Fruit fly (Drosophila melanogaster) S2 (cell line): ENCODE data around the gene CG5892.
A peak's percentile ranks its signal among the peaks of the same experiment; 100 is the strongest.

ENCODE experiments used
- CG8478 ChIP-seq: fragments of >200 bp; optimal IDR thresholded peaks from 2 replicates; lab custom pipeline; 2018
- CTCF ChIP-seq, 2 experiments: fragments of >200 bp; optimal IDR thresholded peaks; 2 replicates each; lab custom pipeline; 2018

Gene CG5892

dm6 chr3R:21268873-21269272, 26.5 kb downstream of the CG5892 start, which contains the start of gene Rab1:
Rab1 (minus strand) TSS chr3R:21269060.
- TF ChIP-seq CG8478 (no peak), CTCF (optimal IDR thresholded peaks at IDR 0.05; lab: Kevin White, UChicago) (no peak)

- TF ChIP-seq CG8478 (no peak), CTCF (optimal IDR thresholded peaks at IDR 0.05; lab: Kevin White, UChicago) (no peak)
Measured at dm6 chr3R:21269923-21270322, 27.5 kb downstream of the CG5892 start, which contains the start of the genes AP-2sigma and Idi. AP-2sigma (minus strand) TSS chr3R:21270075. Idi (plus strand) TSS chr3R:21270126.

- no peak for TF ChIP-seq CTCF (optimal IDR thresholded peaks at IDR 0.05; lab: Kevin White, UChicago)
- no peak for TF ChIP-seq CG8478
Measured at dm6 chr3R:21270609-21271143, 28.3 kb downstream of the CG5892 start.

dm6 chr3R:21271208-21271607, 28.8 kb downstream of the CG5892 start:
- TF ChIP-seq CTCF (optimal IDR thresholded peaks at IDR 0.05; lab: Kevin White, UChicago): no peak
- TF ChIP-seq CG8478: no peak

dm6 chr3R:21273427-21274038, 31.1 kb downstream of the CG5892 start, which contains the start of gene CG3308:
CG3308 (minus strand) TSS chr3R:21273817.
- TF ChIP-seq CG8478 (no peak), CTCF (optimal IDR thresholded peaks at IDR 0.05; lab: Kevin White, UChicago) (peak in 1 of 2 experiments; percentile 8)

- no peak for TF ChIP-seq CG8478
Measured at dm6 chr3R:21274870-21275269, 32.5 kb downstream of the CG5892 start.

dm6 chr3R:21276111-21276510, 33.7 kb downstream of the CG5892 start, which contains the start of gene CG3301:
CG3301 (minus strand) TSS chr3R:21276249.
- TF ChIP-seq CG8478: no peak
- no peak for TF ChIP-seq CTCF (optimal IDR thresholded peaks at IDR 0.05; lab: Kevin White, UChicago)

- TF ChIP-seq CTCF (optimal IDR thresholded peaks at IDR 0.05; lab: Kevin White, UChicago): no peak
- TF ChIP-seq CG8478: no peak
Measured at dm6 chr3R:21282897-21283296, 40.5 kb downstream of the CG5892 start, which contains the start of gene CG17298. CG17298 (plus strand) TSS chr3R:21283197.

- TF ChIP-seq CTCF (optimal IDR thresholded peaks at IDR 0.05; lab: Kevin White, UChicago) (no peak), CG8478 (no peak)
Measured at dm6 chr3R:21288462-21288861, 46.0 kb downstream of the CG5892 start.

- no peak for TF ChIP-seq CG8478
- no peak for TF ChIP-seq CTCF (optimal IDR thresholded peaks at IDR 0.05; lab: Kevin White, UChicago)
Measured at dm6 chr3R:21289071-21289613, 46.7 kb downstream of the CG5892 start.

- TF ChIP-seq CG8478 (no peak), CTCF (optimal IDR thresholded peaks at IDR 0.05; lab: Kevin White, UChicago) (no peak)
Measured at dm6 chr3R:21293833-21294232, 51.4 kb downstream of the CG5892 start, which contains the start of gene SIFaR. SIFaR (minus strand) TSS chr3R:21293998.

- TF ChIP-seq CG8478: no peak
- no peak for TF ChIP-seq CTCF (optimal IDR thresholded peaks at IDR 0.05; lab: Kevin White, UChicago)
Measured at dm6 chr3R:21295004-21295403, 52.6 kb downstream of the CG5892 start.
